Fruit fly (Drosophila melanogaster) whole organism, wandering third instar larva: ENCODE data around the gene Pdfr.

ENCODE experiments used
- Abd-B ChIP-seq: fragments of >200 bp; optimal IDR thresholded peaks from 2 replicates; lab custom pipeline; 2017; ENCODE audit warnings: missing biosample characterization, missing genetic modification characterization
- CG32264 ChIP-seq: fragments of 200-800 bp; sonication (Bioruptor generic); optimal IDR thresholded peaks from 2 replicates; lab custom pipeline; 2016; ENCODE audit warnings: missing biosample characterization, missing genetic modification characterization
- CG9705 ChIP-seq: fragments of 200-800 bp; sonication (Bioruptor generic); optimal IDR thresholded peaks from 2 replicates; lab custom pipeline; 2018; ENCODE audit warnings: missing biosample characterization, mild to moderate bottlenecking, missing genetic modification characterization
- CrebA ChIP-seq: fragments of 200-800 bp; sonication (Bioruptor generic); optimal IDR thresholded peaks from 2 replicates; lab custom pipeline; 2016; ENCODE audit warnings: missing biosample characterization, mild to moderate bottlenecking, missing genetic modification characterization, borderline replicate concordance
- Dfd ChIP-seq: fragments of >200 bp; optimal IDR thresholded peaks from 2 replicates; lab custom pipeline; 2017; ENCODE audit warnings: missing biosample characterization, missing genetic modification characterization
- Dif ChIP-seq: fragments of 200-275, 200-300 bp; sonication (Bioruptor generic); optimal IDR thresholded peaks from 2 replicates; lab custom pipeline; 2018; ENCODE audit warnings: missing biosample characterization, missing genetic modification characterization; ENCODE audit not compliant: partially characterized antibody
- GATAd ChIP-seq: sonication (Bioruptor generic); optimal IDR thresholded peaks from 2 replicates; lab custom pipeline; 2016; ENCODE audit warnings: missing biosample characterization, missing genetic modification characterization
- HLH106 ChIP-seq: fragments of 200-800 bp; optimal IDR thresholded peaks from 3 replicates; lab custom pipeline; 2019; ENCODE audit warnings: missing biosample characterization, mild to moderate bottlenecking, missing genetic modification characterization, moderate library complexity
- Hnf4 ChIP-seq: fragments of 200-800 bp; sonication (Bioruptor generic); optimal IDR thresholded peaks from 2 replicates; lab custom pipeline; 2016; ENCODE audit warnings: missing biosample characterization, mild to moderate bottlenecking, missing genetic modification characterization
- Hr78 ChIP-seq: fragments of >200 bp; optimal IDR thresholded peaks from 2 replicates; lab custom pipeline; 2017; ENCODE audit warnings: missing biosample characterization, missing genetic modification characterization
- Hr83 ChIP-seq: fragments of 200-300 bp; sonication (Bioruptor generic); optimal IDR thresholded peaks from 2 replicates; lab custom pipeline; 2016; ENCODE audit warnings: missing biosample characterization, mild to moderate bottlenecking, missing genetic modification characterization, moderate library complexity; ENCODE audit not compliant: poor library complexity, severe bottlenecking
- Jra ChIP-seq: sonication (Bioruptor generic); optimal IDR thresholded peaks from 2 replicates; lab custom pipeline; 2016; ENCODE audit warnings: missing biosample characterization, missing genetic modification characterization
- Mio ChIP-seq: sonication (Bioruptor generic); optimal IDR thresholded peaks from 2 replicates; lab custom pipeline; 2016; ENCODE audit warnings: missing biosample characterization, missing genetic modification characterization
- Myc ChIP-seq: fragments of >200 bp; optimal IDR thresholded peaks from 2 replicates; lab custom pipeline; 2017
- N ChIP-seq: fragments of >200 bp; optimal IDR thresholded peaks from 2 replicates; lab custom pipeline; 2018; ENCODE audit warnings: missing biosample characterization, missing external identifiers, missing genetic modification characterization
- OdsH ChIP-seq: fragments of 200-800 bp; sonication (Bioruptor generic); optimal IDR thresholded peaks from 2 replicates; lab custom pipeline; 2016; ENCODE audit warnings: missing biosample characterization, mild to moderate bottlenecking, missing genetic modification characterization
- Rel ChIP-seq, 2 experiments: fragments of 200-800 bp; sonication (Bioruptor generic) in 1 of 2; optimal IDR thresholded peaks; 2 replicates in 1 of 2; 3 replicates in 1 of 2; lab custom pipeline; 2016 to 2019; ENCODE audit warnings: mild to moderate bottlenecking in 2 of 2, missing biosample characterization in 2 of 2, missing genetic modification characterization in 2 of 2, moderate library complexity in 1 of 2
- Sp1 ChIP-seq: fragments of 200-800 bp; sonication (Bioruptor generic); optimal IDR thresholded peaks from 3 replicates; lab custom pipeline; 2019; ENCODE audit warnings: missing biosample characterization, mild to moderate bottlenecking, missing genetic modification characterization, moderate library complexity
- Vsx2 ChIP-seq: fragments of 200-300, 225-300 bp; sonication (Bioruptor generic); optimal IDR thresholded peaks from 2 replicates; lab custom pipeline; 2018; ENCODE audit warnings: missing biosample characterization, missing genetic modification characterization; ENCODE audit not compliant: partially characterized antibody
- br ChIP-seq: fragments of 200-800 bp; sonication (Bioruptor generic); optimal IDR thresholded peaks from 2 replicates; lab custom pipeline; 2016; ENCODE audit warnings: missing biosample characterization, missing genetic modification characterization
- brk ChIP-seq: fragments of 200-800 bp; sonication (Bioruptor generic); optimal IDR thresholded peaks from 2 replicates; lab custom pipeline; 2016; ENCODE audit warnings: missing biosample characterization, mild to moderate bottlenecking, missing genetic modification characterization
- dl ChIP-seq, 2 experiments: fragments of 175-275, 200-275 bp in 1 of 2; fragments of 200-275 bp in 1 of 2; sonication (Bioruptor generic); optimal IDR thresholded peaks; lab custom pipeline; 2018; ENCODE audit warnings: mild to moderate bottlenecking in 2 of 2, missing biosample characterization in 2 of 2, missing genetic modification characterization in 2 of 2, moderate library complexity in 2 of 2; ENCODE audit not compliant: partially characterized antibody in 2 of 2, insufficient read depth in 1 of 2
- dmrt93B ChIP-seq: fragments of 200-800 bp; sonication (Bioruptor generic); optimal IDR thresholded peaks from 2 replicates; lab custom pipeline; 2018; ENCODE audit warnings: missing biosample characterization, mild to moderate bottlenecking, missing genetic modification characterization
- dsf ChIP-seq: sonication (Bioruptor generic); optimal IDR thresholded peaks from 2 replicates; lab custom pipeline; 2016; ENCODE audit warnings: missing biosample characterization, missing genetic modification characterization, borderline replicate concordance
- ey ChIP-seq: fragments of 200-800 bp; sonication (Bioruptor generic); optimal IDR thresholded peaks from 2 replicates; lab custom pipeline; 2016; ENCODE audit warnings: missing biosample characterization, missing genetic modification characterization
- foxo ChIP-seq, 2 experiments: fragments of 200-800 bp; sonication (Bioruptor generic); optimal IDR thresholded peaks; 2 replicates in 1 of 2; 3 replicates in 1 of 2; lab custom pipeline; 2016 to 2017; ENCODE audit warnings: missing biosample characterization in 2 of 2, missing genetic modification characterization in 2 of 2
- fru ChIP-seq: fragments of 200-800 bp; sonication (Bioruptor generic); optimal IDR thresholded peaks from 3 replicates; lab custom pipeline; 2016; ENCODE audit warnings: missing biosample characterization, mild to moderate bottlenecking, missing genetic modification characterization
- h ChIP-seq: fragments of 200-800 bp; sonication (Bioruptor generic); optimal IDR thresholded peaks from 3 replicates; lab custom pipeline; 2016; ENCODE audit warnings: missing biosample characterization, mild to moderate bottlenecking, missing genetic modification characterization
- jim ChIP-seq: fragments of 175-275, 200-325 bp; sonication (Bioruptor generic); optimal IDR thresholded peaks from 2 replicates; lab custom pipeline; 2016; ENCODE audit warnings: missing biosample characterization, mild to moderate bottlenecking, missing genetic modification characterization
- lola ChIP-seq: fragments of >200 bp; optimal IDR thresholded peaks from 2 replicates; lab custom pipeline; 2017; ENCODE audit warnings: missing biosample characterization, missing genetic modification characterization
- pan ChIP-seq: fragments of >200 bp; optimal IDR thresholded peaks from 2 replicates; lab custom pipeline; 2017
- psq ChIP-seq: fragments of 200-800 bp; sonication (Bioruptor generic); optimal IDR thresholded peaks from 3 replicates; lab custom pipeline; 2017; ENCODE audit warnings: missing biosample characterization, mild to moderate bottlenecking, missing genetic modification characterization, moderate library complexity
- rgr ChIP-seq: fragments of 200-800 bp; sonication (Bioruptor generic); optimal IDR thresholded peaks from 3 replicates; lab custom pipeline; 2016; ENCODE audit warnings: missing biosample characterization, mild to moderate bottlenecking, missing genetic modification characterization
- sage ChIP-seq: fragments of 200-800 bp; sonication (Bioruptor generic); optimal IDR thresholded peaks from 2 replicates; lab custom pipeline; 2016; ENCODE audit warnings: missing biosample characterization, mild to moderate bottlenecking, missing genetic modification characterization
- sv ChIP-seq: fragments of 200-800 bp; sonication (Bioruptor generic); optimal IDR thresholded peaks from 3 replicates; lab custom pipeline; 2016; ENCODE audit warnings: missing biosample characterization, missing genetic modification characterization
- tai ChIP-seq: sonication (Bioruptor generic); optimal IDR thresholded peaks from 2 replicates; lab custom pipeline; 2016; ENCODE audit warnings: missing biosample characterization, missing genetic modification characterization
- usp ChIP-seq: fragments of >200 bp; optimal IDR thresholded peaks from 2 replicates; lab custom pipeline; 2017; ENCODE audit warnings: missing biosample characterization, missing genetic modification characterization
- woc ChIP-seq: sonication (Bioruptor generic); optimal IDR thresholded peaks from 2 replicates; lab custom pipeline; 2016; ENCODE audit warnings: missing biosample characterization, mild to moderate bottlenecking, missing genetic modification characterization

The Pdfr gene

DNA sequence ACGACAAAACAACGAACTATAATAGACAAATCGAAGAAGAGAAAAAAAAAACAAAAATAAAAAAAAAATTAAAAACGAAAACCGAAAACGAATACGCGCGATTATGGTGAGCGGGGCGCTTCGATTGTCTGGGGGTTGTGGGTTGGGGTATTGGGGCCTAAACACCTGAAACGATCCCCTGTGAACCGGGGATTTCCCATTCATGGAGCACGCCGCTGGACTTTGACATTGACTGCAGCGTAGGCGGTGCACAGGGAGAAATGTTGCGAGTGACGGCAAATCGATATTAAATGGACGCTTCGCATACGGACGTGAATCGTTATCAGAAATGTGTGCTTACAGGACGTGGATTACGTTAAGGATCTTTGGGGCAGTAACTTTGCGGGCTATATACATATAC lies 40.2 kb downstream of the Pdfr start:
- TF ChIP-seq lola (no peak), GATAd (GFP tag; lab: Kevin White, UChicago) (no peak), rgr (GFP tag; lab: Kevin White, UChicago) (no peak), dmrt93B (GFP tag; lab: Kevin White, UChicago) (no peak), pan (lab: Kevin White, UChicago) (no peak), h (GFP tag; lab: Kevin White, UChicago) (no peak), psq (GFP tag; lab: Kevin White, UChicago) (no peak), Hnf4 (GFP tag; lab: Kevin White, UChicago) (peak; percentile 43), Rel (GFP tag; optimal IDR thresholded peaks at IDR 0.05; lab: Kevin White, UChicago) (no peak), Rel (tag; optimal IDR thresholded peaks at IDR 0.05; lab: Kevin White, UChicago) (peak; percentile 99), usp (GFP tag; lab: Kevin White, UChicago) (no peak), Abd-B (GFP tag; lab: Kevin White, UChicago) (no peak)
- TF ChIP-seq, all 38 proteins: peak for 2

DNA sequence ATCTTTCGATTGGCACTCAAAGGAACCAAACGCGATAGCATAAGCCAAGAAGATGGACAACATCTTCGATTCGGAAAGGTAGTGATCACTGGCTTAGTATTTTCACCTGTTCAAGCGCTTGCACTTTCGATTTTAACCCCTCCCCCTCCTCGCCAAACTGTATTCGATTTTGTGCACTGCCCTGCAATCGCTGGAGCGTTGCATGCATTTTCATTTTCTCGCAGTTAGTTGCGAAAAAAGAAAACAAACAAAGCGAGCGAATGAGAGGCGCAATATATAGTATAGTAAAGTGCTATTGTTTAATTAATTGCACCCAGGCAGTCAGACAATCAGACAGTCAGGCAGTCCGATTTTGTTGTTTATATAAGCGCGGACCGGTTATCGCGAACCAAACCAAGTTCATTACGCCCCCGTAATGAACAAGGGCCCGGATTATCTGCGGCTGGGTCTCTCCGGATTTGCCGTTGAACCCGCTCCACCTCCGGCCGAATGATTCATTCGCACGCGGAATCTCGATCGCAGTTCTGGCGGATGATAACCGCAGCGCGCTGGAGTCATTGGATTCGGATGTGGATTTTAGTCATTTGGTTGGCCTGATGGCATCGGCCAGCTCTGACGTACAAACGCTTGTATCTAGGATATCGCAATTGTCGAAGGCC lies 41.2 kb downstream of the Pdfr start:
- TF ChIP-seq h (GFP tag; lab: Kevin White, UChicago) = no peak
- TF ChIP-seq dl (GFP tag; optimal IDR thresholded peaks at IDR 0.05; lab: Kevin White, UChicago; ENCODE audit: insufficient read depth in 1 of 2, partially characterized antibody in 2 of 2) = peak in 1 of 2 experiments; percentile 25

DNA sequence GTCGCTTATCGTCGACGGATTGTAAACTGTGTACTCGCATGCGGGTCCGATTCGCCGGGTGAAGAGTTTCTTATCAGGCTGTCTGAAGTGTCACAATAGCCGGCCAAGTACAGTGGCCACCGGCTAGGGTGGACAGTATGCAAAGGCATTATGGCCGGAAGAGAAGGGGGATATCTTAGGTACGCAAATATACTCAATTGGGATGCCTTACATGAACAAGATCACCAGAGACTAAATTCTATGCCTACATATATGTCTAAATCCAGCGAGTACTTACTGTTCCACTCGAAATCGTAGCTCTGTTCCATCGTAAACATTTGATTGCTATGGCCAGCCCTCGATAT lies 41.7 kb downstream of the Pdfr start:
- TF ChIP-seq Sp1 = peak; percentile 92
- TF ChIP-seq sage (GFP tag; lab: Kevin White, UChicago) = peak; percentile 92
- TF ChIP-seq foxo (GFP tag; optimal IDR thresholded peaks at IDR 0.05; lab: Kevin White, UChicago) = peak; percentile 90 to 99
- TF ChIP-seq HLH106 (tag; lab: Kevin White, UChicago) = peak; percentile 93
- peak; percentile 87 for TF ChIP-seq CG32264 (GFP tag; lab: Kevin White, UChicago)
- peak; percentile 96 for TF ChIP-seq br (GFP tag; lab: Kevin White, UChicago)
- TF ChIP-seq Myc (lab: Kevin White, UChicago) = no peak
- no peak for TF ChIP-seq CrebA
- no peak for TF ChIP-seq Dfd (GFP tag; lab: Kevin White, UChicago)
- TF ChIP-seq lola = no peak
- TF ChIP-seq sv = peak; percentile 76
- no peak for TF ChIP-seq Hr78 (GFP tag; lab: Kevin White, UChicago)
- TF ChIP-seq fru (GFP tag; lab: Kevin White, UChicago) = peak; percentile 97
- TF ChIP-seq GATAd (GFP tag; lab: Kevin White, UChicago) = peak; percentile 33
- no peak for TF ChIP-seq dl (GFP tag; optimal IDR thresholded peaks at IDR 0.05; lab: Kevin White, UChicago; ENCODE audit: insufficient read depth in 1 of 2, partially characterized antibody in 2 of 2)
- TF ChIP-seq Vsx2 (GFP tag; lab: Kevin White, UChicago) = no peak
- peak; percentile 94 for TF ChIP-seq dmrt93B (GFP tag; lab: Kevin White, UChicago)
- no peak for TF ChIP-seq brk (GFP tag; lab: Kevin White, UChicago)
- TF ChIP-seq Hnf4 (GFP tag; lab: Kevin White, UChicago) = peak; percentile 96
- peak; percentile 81 for TF ChIP-seq woc (GFP tag; lab: Kevin White, UChicago)
- peak; percentile 82 for TF ChIP-seq Mio (GFP tag; lab: Kevin White, UChicago)
- TF ChIP-seq Abd-B (GFP tag; lab: Kevin White, UChicago) = no peak
- peak; percentile 97 for TF ChIP-seq h (GFP tag; lab: Kevin White, UChicago)
- TF ChIP-seq Dif (GFP tag; lab: Kevin White, UChicago) = no peak
- peak; percentile 90 for TF ChIP-seq psq (GFP tag; lab: Kevin White, UChicago)
- peak; percentile 76 for TF ChIP-seq Hr83 (GFP tag; lab: Kevin White, UChicago)
- peak; percentile 62 for TF ChIP-seq CG9705
- TF ChIP-seq tai (GFP tag; lab: Kevin White, UChicago) = no peak
- peak; percentile 97 for TF ChIP-seq ey (GFP tag; lab: Kevin White, UChicago)
- TF ChIP-seq Rel (GFP tag; optimal IDR thresholded peaks at IDR 0.05; lab: Kevin White, UChicago) = peak; percentile 71
- TF ChIP-seq Rel (tag; optimal IDR thresholded peaks at IDR 0.05; lab: Kevin White, UChicago) = peak; percentile 68
- TF ChIP-seq Jra (GFP tag; lab: Kevin White, UChicago) = peak; percentile 86
- TF ChIP-seq N = no peak
- TF ChIP-seq pan (lab: Kevin White, UChicago) = no peak
- TF ChIP-seq jim (GFP tag; lab: Kevin White, UChicago) = peak; percentile 2
- peak; percentile 94 for TF ChIP-seq OdsH (GFP tag; lab: Kevin White, UChicago)
- TF ChIP-seq dsf (GFP tag; lab: Kevin White, UChicago) = peak; percentile 80
- no peak for TF ChIP-seq usp (GFP tag; lab: Kevin White, UChicago)
- TF ChIP-seq rgr (GFP tag; lab: Kevin White, UChicago) = peak; percentile 97
- TF ChIP-seq, all 38 proteins: peak for 24
